Fruit fly (Drosophila melanogaster): Measurements from ENCODE around the gene Idi.

DNA sequence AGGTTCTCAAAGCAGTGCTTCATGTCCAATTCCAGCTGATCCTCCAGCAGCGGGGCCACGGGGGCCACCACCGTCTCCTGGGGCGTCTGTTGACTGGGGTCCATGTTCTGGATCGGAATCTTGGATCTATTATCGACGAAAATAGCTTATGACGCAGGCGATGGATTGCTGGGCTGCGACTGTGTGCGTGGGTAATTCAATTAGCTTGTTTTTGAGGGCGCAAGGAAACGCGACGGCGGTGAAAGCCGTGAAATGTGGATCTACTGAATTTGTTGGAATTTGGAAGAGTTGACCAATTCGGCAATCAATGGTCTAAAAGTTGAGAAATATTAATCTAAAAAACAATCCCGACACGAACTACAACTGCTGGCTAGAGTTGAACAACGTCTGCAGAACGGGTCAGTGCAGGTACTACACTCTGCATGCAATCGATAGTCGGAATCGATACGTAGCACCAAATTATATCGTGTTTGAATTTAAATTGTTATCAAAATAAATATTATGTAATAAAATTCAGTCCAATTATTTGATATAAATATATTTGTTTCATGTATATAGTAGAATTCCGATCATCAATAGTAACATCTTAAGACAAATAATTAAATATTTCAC lies 3.6 kb downstream of the Idi start, which contains the start of gene CG3308:
- TF ChIP-seq insv (optimal IDR thresholded peaks at IDR 0.05) (no peak), ttk (optimal IDR thresholded peaks at IDR 0.05) (no peak), Sin3A (optimal IDR thresholded peaks at IDR 0.05) (no peak), psq (optimal IDR thresholded peaks at IDR 0.05) (no peak), h (optimal IDR thresholded peaks at IDR 0.05) (no peak)
